Worm (Caenorhabditis elegans) whole organism, young adult: ENCODE results near the gene eyg-1.

Source experiments
- C17E4.6 ChIP-seq: fragments of 200-800 bp; sonication (Bioruptor generic); IDR thresholded peaks from 2 replicates; pipeline ENCODE4 v1.3.6; 2022; ENCODE audit warnings: missing genetic modification reagents, missing genetic modification characterization, missing compliant biosample characterization
- F22D6.2 ChIP-seq: sonication (generic microtip); optimal IDR thresholded peaks from 2 replicates; lab custom pipeline; 2016; ENCODE audit warnings: mild to moderate bottlenecking, missing genetic modification characterization, missing compliant biosample characterization
- F23B12.7 ChIP-seq: sonication (generic microtip); optimal IDR thresholded peaks from 2 replicates; lab custom pipeline; 2017; ENCODE audit warnings: missing genetic modification characterization, mild to moderate bottlenecking, missing compliant biosample characterization, antibody characterized with exemption, moderate library complexity; ENCODE audit not compliant: insufficient read depth
- T07F8.4 ChIP-seq: sonication (generic microtip); optimal IDR thresholded peaks from 2 replicates; lab custom pipeline; 2016; ENCODE audit warnings: mild to moderate bottlenecking, missing genetic modification characterization, moderate library complexity, missing compliant biosample characterization
- akir-1 ChIP-seq: fragments of 200-800 bp; sonication (Bioruptor generic); optimal IDR thresholded peaks from 2 replicates; lab custom pipeline; 2018; ENCODE audit warnings: mild to moderate bottlenecking, missing genetic modification characterization, moderate library complexity, missing compliant biosample characterization
- aptf-3 ChIP-seq: fragments of 200-800 bp; sonication (Bioruptor generic); IDR thresholded peaks from 2 replicates; pipeline ENCODE4 v1.3.6; 2022; ENCODE audit warnings: missing genetic modification characterization, missing compliant biosample characterization
- bed-2 ChIP-seq: fragments of 200-800 bp; sonication (Bioruptor generic); IDR thresholded peaks from 2 replicates; pipeline ENCODE4 v1.3.6; 2022; ENCODE audit warnings: missing genetic modification reagents, missing genetic modification characterization, missing compliant biosample characterization
- cebp-1 ChIP-seq, 2 experiments: fragments of 200-800 bp in 1 of 2; sonication (Bioruptor generic) in 1 of 2; sonication (generic microtip) in 1 of 2; IDR thresholded peaks in 1 of 2; optimal IDR thresholded peaks in 1 of 2; 2 replicates each; pipeline versions ENCODE4 v1.3.6 to Lab custom; 2017 to 2022; ENCODE audit warnings: missing compliant biosample characterization in 2 of 2, missing genetic modification characterization in 2 of 2, mild to moderate bottlenecking in 1 of 2, missing genetic modification reagents in 1 of 2, moderate library complexity in 1 of 2
- cebp-2 ChIP-seq: fragments of 200-800 bp; sonication (Bioruptor generic); IDR thresholded peaks from 2 replicates; pipeline ENCODE4 v1.3.6; 2022; ENCODE audit warnings: missing genetic modification characterization, missing compliant biosample characterization
- ceh-100 ChIP-seq: fragments of 200-800 bp; sonication (Bioruptor generic); IDR thresholded peaks from 2 replicates; pipeline ENCODE4 v1.3.6; 2022; ENCODE audit warnings: missing genetic modification reagents, missing genetic modification characterization, missing compliant biosample characterization
- ceh-79 ChIP-seq: sonication (generic microtip); optimal IDR thresholded peaks from 2 replicates; lab custom pipeline; 2017; ENCODE audit warnings: mild to moderate bottlenecking, missing genetic modification characterization, missing compliant biosample characterization
- dox-1 ChIP-seq: fragments of 200-800 bp; sonication (Bioruptor generic); IDR thresholded peaks from 2 replicates; pipeline ENCODE4 v1.3.6; 2022; ENCODE audit warnings: missing genetic modification reagents, missing genetic modification characterization, missing compliant biosample characterization
- efl-1 ChIP-seq: fragments of 150-350 bp; optimal IDR thresholded peaks from 2 replicates; lab custom pipeline; 2014; ENCODE audit warnings: missing biosample characterization, missing genetic modification reagents, missing genetic modification characterization
- egrh-3 ChIP-seq: fragments of 200-800 bp; sonication (Bioruptor generic); IDR thresholded peaks from 2 replicates; pipeline ENCODE4 v1.3.6; 2022; ENCODE audit warnings: missing genetic modification reagents, missing genetic modification characterization, missing compliant biosample characterization
- him-1 ChIP-seq: sonication (generic microtip); optimal IDR thresholded peaks from 2 replicates; lab custom pipeline; 2016; ENCODE audit warnings: missing genotype, missing genetic modification reagents, missing genetic modification characterization, missing compliant biosample characterization
- hlh-12 ChIP-seq: sonication (generic microtip); optimal IDR thresholded peaks from 2 replicates; lab custom pipeline; 2016; ENCODE audit warnings: missing genetic modification characterization, missing compliant biosample characterization
- hlh-26 ChIP-seq: fragments of 200-800 bp; sonication (Bioruptor generic); conservative IDR thresholded peaks from 2 replicates; pipeline ENCODE4 v1.3.6; 2022; ENCODE audit warnings: missing genetic modification reagents, missing genetic modification characterization, missing compliant biosample characterization
- hrde-1 ChIP-seq: sonication (generic microtip); optimal IDR thresholded peaks from 2 replicates; lab custom pipeline; 2016; ENCODE audit warnings: missing genetic modification characterization, mild to moderate bottlenecking, missing compliant biosample characterization, moderate library complexity, missing genotype, missing genetic modification reagents, borderline replicate concordance
- let-526 ChIP-seq: fragments of 200-800 bp; sonication (Bioruptor generic); IDR thresholded peaks from 2 replicates; pipeline ENCODE4 v1.3.6; 2022; ENCODE audit warnings: missing genetic modification reagents, missing genetic modification characterization, missing compliant biosample characterization
- madf-3 ChIP-seq: fragments of 200-800 bp; sonication (Bioruptor generic); IDR thresholded peaks from 2 replicates; pipeline ENCODE4 v1.3.6; 2022; ENCODE audit warnings: missing genetic modification reagents, missing genetic modification characterization, missing compliant biosample characterization
- madf-8 ChIP-seq: fragments of 200-800 bp; sonication (Bioruptor generic); conservative IDR thresholded peaks from 2 replicates; pipeline ENCODE4 v1.3.6; 2022; ENCODE audit warnings: missing genetic modification reagents, missing genetic modification characterization, missing compliant biosample characterization
- mxl-1 ChIP-seq: sonication (generic microtip); optimal IDR thresholded peaks from 2 replicates; lab custom pipeline; 2016; ENCODE audit warnings: missing genetic modification characterization, missing compliant biosample characterization
- nfyb-1 ChIP-seq: fragments of 200-800 bp; sonication (Bioruptor generic); IDR thresholded peaks from 2 replicates; pipeline ENCODE4 v1.3.6; 2022; ENCODE audit warnings: missing genetic modification reagents, missing genetic modification characterization, missing compliant biosample characterization
- nhr-80 ChIP-seq: sonication (generic microtip); optimal IDR thresholded peaks from 2 replicates; lab custom pipeline; 2016; ENCODE audit warnings: missing genetic modification characterization, missing compliant biosample characterization
- nhr-90 ChIP-seq: sonication (generic microtip); optimal IDR thresholded peaks from 2 replicates; lab custom pipeline; 2016; ENCODE audit warnings: missing genotype, mild to moderate bottlenecking, missing genetic modification characterization, missing compliant biosample characterization
- rec-8 ChIP-seq, 2 experiments: sonication (generic microtip); optimal IDR thresholded peaks; 2 replicates each; lab custom pipeline; 2016; ENCODE audit warnings: mild to moderate bottlenecking in 2 of 2, missing genetic modification characterization in 2 of 2, missing genetic modification reagents in 2 of 2, missing genotype in 2 of 2, missing biosample characterization in 1 of 2, missing compliant biosample characterization in 1 of 2, moderate library complexity in 1 of 2
- sdz-38 ChIP-seq: sonication (generic microtip); optimal IDR thresholded peaks from 2 replicates; lab custom pipeline; 2016; ENCODE audit warnings: missing genotype, missing genetic modification characterization, missing compliant biosample characterization
- sptf-2 ChIP-seq: fragments of 200-800 bp; sonication (Bioruptor generic); optimal IDR thresholded peaks from 2 replicates; lab custom pipeline; 2018; ENCODE audit warnings: mild to moderate bottlenecking, missing genetic modification characterization, missing compliant biosample characterization
- unc-62 ChIP-seq: fragments of 150-350 bp; optimal IDR thresholded peaks from 2 replicates; lab custom pipeline; 2014; ENCODE audit warnings: missing biosample characterization, missing genetic modification reagents, missing genetic modification characterization
- zfh-2 ChIP-seq: fragments of 200-800 bp; sonication (Bioruptor generic); conservative IDR thresholded peaks from 2 replicates; pipeline ENCODE4 v1.3.6; 2022; ENCODE audit warnings: missing genetic modification reagents, missing genetic modification characterization, missing compliant biosample characterization

eyg-1 gene

DNA sequence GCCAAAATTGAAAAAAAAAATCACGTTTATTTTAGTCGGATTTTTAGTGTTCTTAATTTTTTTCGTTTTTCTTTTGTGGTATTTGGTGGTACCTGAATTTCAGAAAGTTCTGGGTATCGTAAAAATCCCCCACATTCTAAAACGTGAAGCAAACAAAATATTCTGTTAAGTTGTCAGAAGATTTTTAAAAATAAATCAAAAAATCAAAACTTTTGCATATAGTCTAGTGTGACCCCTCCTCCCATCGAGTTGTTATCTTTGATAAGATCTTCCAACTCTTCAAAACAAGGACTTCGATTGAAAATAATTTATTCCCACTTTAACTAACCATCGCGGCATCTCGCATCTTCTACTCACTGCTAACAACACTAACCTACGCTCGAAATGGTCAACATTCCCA lies 1.4 kb upstream of the eyg-1 start, which contains the start of gene ZK938.1 (continued):
- TF ChIP-seq nfyb-1, result no peak
- no peak for TF ChIP-seq akir-1
- no peak for TF ChIP-seq madf-8
- TF ChIP-seq nhr-90 (tag; lab: Kevin White, UChicago), result no peak
- TF ChIP-seq aptf-3 (GFP tag; lab: Robert Waterston, UW), result no peak
- TF ChIP-seq, all 124 proteins: peak for 0

DNA sequence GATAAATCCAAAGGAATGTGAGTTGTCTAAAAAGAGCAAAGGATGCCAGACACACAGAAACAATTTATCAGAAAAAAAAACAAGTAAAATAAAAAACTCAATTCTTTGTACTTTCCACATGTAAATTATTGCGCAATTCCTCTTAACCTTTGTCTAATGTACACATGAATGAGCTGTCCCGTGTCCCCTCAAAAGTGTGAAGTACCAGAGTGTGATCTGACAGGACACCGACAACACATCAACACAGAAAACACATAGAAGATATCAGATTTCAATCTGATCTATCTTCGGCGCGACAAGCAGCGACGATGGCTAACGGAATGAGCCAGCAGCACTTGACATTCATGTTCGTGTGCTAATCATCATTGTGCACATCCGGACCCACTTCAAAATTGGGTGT lies 750 bp upstream of the eyg-1 start:
- TF ChIP-seq hrde-1 (tag; lab: Kevin White, UChicago) (no peak), madf-3 (GFP tag; lab: Robert Waterston, UW) (no peak), rec-8 (tag; optimal IDR thresholded peaks at IDR 0.05; lab: Kevin White, UChicago) (no peak), sptf-2 (GFP tag; lab: Kevin White, UChicago) (no peak), F23B12.7 (tag; lab: Kevin White, UChicago) (no peak), ceh-100 (no peak)

DNA sequence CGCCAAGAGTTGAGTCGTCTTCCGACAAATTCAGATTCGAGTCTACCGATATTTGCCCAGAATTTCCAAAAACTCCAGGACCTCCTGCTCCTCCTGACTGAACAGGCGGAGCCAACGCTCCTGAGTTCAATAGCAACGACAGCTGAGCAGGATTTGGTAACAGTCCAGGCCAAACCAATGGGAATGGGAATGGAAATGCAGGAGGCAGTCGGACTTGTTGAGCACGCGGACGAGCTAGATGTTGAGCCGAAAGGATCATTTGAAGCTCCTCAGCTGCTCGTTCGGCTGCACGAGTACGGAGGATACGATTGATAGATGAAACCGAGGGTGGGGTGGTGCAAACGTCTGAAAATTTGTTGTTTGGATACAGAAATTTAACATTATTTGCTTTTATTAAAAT lies 806 bp downstream of the eyg-1 start:
- TF ChIP-seq zfh-2 (GFP tag; lab: Robert Waterston, UW) (0 out of 2 replicates have a peak, but pooled peaks have one; percentile 16), bed-2 (GFP tag; lab: Robert Waterston, UW) (no peak)

DNA sequence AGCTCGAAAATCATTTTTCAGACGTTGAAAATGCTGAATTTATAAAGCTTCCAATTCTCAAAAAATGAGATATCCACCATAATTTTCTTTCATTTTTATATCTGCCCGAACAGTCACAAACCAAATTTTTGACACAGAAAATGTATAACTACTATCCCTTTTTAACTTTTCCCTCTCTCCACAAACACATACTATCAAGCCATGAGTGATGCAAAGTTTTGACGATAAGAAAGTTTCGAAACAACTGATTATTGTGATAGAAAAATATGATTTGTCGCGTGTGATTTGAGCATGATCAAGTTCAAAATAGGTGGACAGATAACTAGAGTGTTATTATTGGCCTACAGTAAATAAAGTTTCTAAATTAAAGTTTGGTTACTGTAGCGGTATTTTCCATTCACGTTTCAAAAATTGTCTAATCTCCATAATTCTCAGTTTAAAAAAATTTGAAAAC lies 20.2 kb downstream of the eyg-1 start, which contains the start of gene cyp-13A8:
TSS of gene cyp-13A8 (minus strand) at position 51 of the 454 bp plus-strand sequence.
- TF ChIP-seq egrh-3 (GFP tag; lab: Robert Waterston, UW) (no peak), nhr-80 (tag; lab: Kevin White, UChicago) (peak; percentile 77), hlh-12 (tag; lab: Kevin White, UChicago) (no peak), cebp-1 (GFP tag; IDR thresholded peaks at IDR 0.05; lab: Robert Waterston, UW) (no peak), cebp-1 (tag; optimal IDR thresholded peaks at IDR 0.05; lab: Kevin White, UChicago) (peak; percentile 60)

DNA sequence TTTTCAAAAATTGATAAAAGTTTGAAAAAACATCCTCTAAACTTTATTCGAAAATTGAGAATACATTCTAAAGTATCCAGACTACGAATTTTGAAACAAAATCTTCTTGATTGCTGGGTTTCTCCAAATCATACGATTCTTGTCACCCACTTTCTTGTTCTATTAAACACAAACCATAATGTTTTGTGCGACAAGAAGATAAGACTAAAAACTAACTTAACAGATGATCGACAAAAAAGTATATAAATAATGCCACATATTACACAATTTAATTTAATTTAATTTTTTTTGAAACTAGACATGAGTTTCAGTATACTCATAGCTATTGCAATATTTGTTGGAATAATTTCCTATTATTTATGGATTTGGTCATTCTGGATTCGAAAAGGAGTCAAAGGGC lies 24.4 kb downstream of the eyg-1 start, which contains the start of gene cyp-13A7:
TSS of gene cyp-13A7 (plus strand) at position 301 of the 400 bp plus-strand sequence.
- no peak for TF ChIP-seq ceh-79 (tag; lab: Kevin White, UChicago)
- TF ChIP-seq let-526 (GFP tag; lab: Robert Waterston, UW), result no peak
- no peak for TF ChIP-seq C17E4.6 (GFP tag; lab: Robert Waterston, UW)
- TF ChIP-seq efl-1 (GFP tag; lab: Kevin White, UChicago), result no peak
- no peak for TF ChIP-seq sdz-38 (tag; lab: Kevin White, UChicago)
- TF ChIP-seq madf-8, result no peak
- TF ChIP-seq rec-8 (tag; optimal IDR thresholded peaks at IDR 0.05; lab: Kevin White, UChicago), result no peak
- TF ChIP-seq F22D6.2, result no peak
- TF ChIP-seq hlh-26 (GFP tag; lab: Robert Waterston, UW), result no peak
- TF ChIP-seq unc-62 (GFP tag; lab: Kevin White, UChicago), result no peak
- no peak for TF ChIP-seq sptf-2 (GFP tag; lab: Kevin White, UChicago)
- no peak for TF ChIP-seq him-1 (tag; lab: Kevin White, UChicago)
- no peak for TF ChIP-seq T07F8.4 (tag; lab: Kevin White, UChicago)

DNA sequence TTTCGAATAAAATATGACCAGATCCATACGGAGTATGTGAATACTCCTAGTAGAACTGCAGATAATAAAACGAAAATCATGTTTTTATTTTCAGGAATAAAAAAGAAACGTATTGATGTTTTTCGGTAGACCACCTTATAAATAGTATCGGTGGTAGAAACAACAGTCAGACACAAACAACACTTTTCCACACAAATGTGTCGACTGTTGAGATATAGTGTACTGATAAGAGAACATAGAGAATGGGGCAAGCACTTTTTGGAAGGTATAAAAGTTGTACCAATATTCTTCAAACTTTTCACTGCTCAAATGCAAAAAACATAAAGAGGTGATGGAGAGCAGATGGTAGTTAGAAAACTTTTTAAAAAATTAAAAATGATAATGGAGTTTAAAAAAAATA lies 25.1 kb downstream of the eyg-1 start, which contains the start of gene cyp-13A6:
TSS of gene cyp-13A6 (minus strand) at position 180 of the 400 bp plus-strand sequence.
- no peak for TF ChIP-seq mxl-1 (tag; lab: Kevin White, UChicago)
- TF ChIP-seq cebp-2 (GFP tag; lab: Robert Waterston, UW), result no peak
- peak; percentile 43 for TF ChIP-seq nhr-80 (tag; lab: Kevin White, UChicago)
- no peak for TF ChIP-seq dox-1 (GFP tag; lab: Robert Waterston, UW)
- TF ChIP-seq, all 124 proteins: peak for 1
